Fruit fly (Drosophila melanogaster): ENCODE results near the gene nonA-l.

Gene nonA-l

DNA sequence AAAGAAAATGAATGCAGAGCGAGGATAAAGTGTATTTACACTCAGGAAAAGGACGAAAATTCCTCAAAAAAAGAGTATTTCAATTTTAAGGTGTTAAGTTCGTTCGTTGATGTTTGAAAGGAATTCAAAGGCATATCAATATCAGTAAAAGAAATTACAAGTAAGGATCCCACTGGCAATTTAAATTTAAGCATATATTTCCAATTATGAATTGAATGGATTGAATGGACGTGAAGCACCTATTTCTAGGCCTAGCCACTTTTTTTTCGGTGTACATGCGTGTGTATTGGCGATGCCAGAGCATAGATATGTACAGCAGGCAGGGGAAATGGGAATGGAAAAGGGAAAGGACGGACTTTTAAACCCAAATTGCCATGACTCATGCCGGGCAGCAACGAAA lies 9.4 kb upstream of the nonA-l start (continued):
- TF ChIP-seq trem (tag; optimal IDR thresholded peaks at IDR 0.05) (peak; percentile 17), dpn (GFP tag; optimal IDR thresholded peaks at IDR 0.05) (no peak), lola (GFP tag; optimal IDR thresholded peaks at IDR 0.05) (peak in 1 of 3 experiments; percentile 68), ATbp (GFP tag; optimal IDR thresholded peaks at IDR 0.05) (no peak), Nf-YA (GFP tag; IDR thresholded peaks at IDR 0.05) (no peak), CG33213 (GFP tag; optimal IDR thresholded peaks at IDR 0.05) (no peak), Xrp1 (GFP tag; IDR thresholded peaks at IDR 0.05) (peak; percentile 59; the same call in 1 of the 2 replicates), Hmx (GFP tag; optimal IDR thresholded peaks at IDR 0.05) (no peak), cas (GFP tag; IDR thresholded peaks at IDR 0.05) (no peak), D19A (tag; optimal IDR thresholded peaks at IDR 0.05) (peak; percentile 27), tup (GFP tag; optimal IDR thresholded peaks at IDR 0.05) (no peak), Awh (GFP tag; IDR thresholded peaks at IDR 0.05) (no peak), CG16863 (GFP tag; optimal IDR thresholded peaks at IDR 0.05) (peak; percentile 5), Meics (GFP tag; optimal IDR thresholded peaks at IDR 0.05) (no peak), ci (GFP tag; IDR thresholded peaks at IDR 0.05) (no peak), HmgZ (tag; optimal IDR thresholded peaks at IDR 0.05) (no peak), CG8924 (tag; optimal IDR thresholded peaks at IDR 0.05) (peak; percentile 23), CG4404 (GFP tag; IDR thresholded peaks at IDR 0.05) (peak; percentile 61), tin (GFP tag; optimal IDR thresholded peaks at IDR 0.05) (peak; percentile 2), D (optimal IDR thresholded peaks at IDR 0.05) (no peak), D (GFP tag; optimal IDR thresholded peaks at IDR 0.05) (peak; percentile 42), Hsf (GFP tag; optimal IDR thresholded peaks at IDR 0.05) (peak; percentile 21), CG15696 (tag; optimal IDR thresholded peaks at IDR 0.05) (peak; percentile 82), CG7556 (GFP tag; optimal IDR thresholded peaks at IDR 0.05) (peak; percentile 47), CG8765 (GFP tag; IDR thresholded peaks at IDR 0.05) (peak; percentile 20; the same call in 1 of the 2 replicates), CG1233 (GFP tag; optimal IDR thresholded peaks at IDR 0.05) (peak; percentile 23), prd (optimal IDR thresholded peaks at IDR 0.05) (no peak), prd (GFP tag; IDR thresholded peaks at IDR 0.05) (peak; percentile 54; the same call in 2 of the 3 replicates), row (GFP tag; IDR thresholded peaks at IDR 0.05) (peak; percentile 53), ranshi (GFP tag; IDR thresholded peaks at IDR 0.05) (no peak), CG1603 (tag; optimal IDR thresholded peaks at IDR 0.05) (peak; percentile 38), ato (GFP tag; IDR thresholded peaks at IDR 0.05; ENCODE audit: partially characterized antibody) (no peak), Dip3 (GFP tag; optimal IDR thresholded peaks at IDR 0.05) (no peak), ac (GFP tag; optimal IDR thresholded peaks at IDR 0.05) (peak; percentile 27), B-H2 (GFP tag; optimal IDR thresholded peaks at IDR 0.05) (no peak), CG10979 (tag; optimal IDR thresholded peaks at IDR 0.05) (peak; percentile 32), nmo (GFP tag; optimal IDR thresholded peaks at IDR 0.05) (peak; percentile 25), CG15479 (GFP tag; optimal IDR thresholded peaks at IDR 0.05) (no peak), CG12391 (tag; optimal IDR thresholded peaks at IDR 0.05) (peak; percentile 39), Ets65A (GFP tag) (peak; percentile 54), pum (GFP tag; optimal IDR thresholded peaks at IDR 0.05) (peak; percentile 22), Asciz (GFP tag; optimal IDR thresholded peaks at IDR 0.05) (no peak), Atf-2 (GFP tag; optimal IDR thresholded peaks at IDR 0.05) (peak; percentile 38), sens (GFP tag) (peak; percentile 66), Max (GFP tag; optimal IDR thresholded peaks at IDR 0.05) (peak; percentile 11), zen (tag; optimal IDR thresholded peaks at IDR 0.05) (peak; percentile 80), zfh2 (GFP tag; optimal IDR thresholded peaks at IDR 0.05) (no peak), jigr1 (GFP tag; IDR thresholded peaks at IDR 0.05) (no peak), rib (GFP tag; IDR thresholded peaks at IDR 0.05) (no peak), p53 (GFP tag; optimal IDR thresholded peaks at IDR 0.05) (no peak), CG17361 (GFP tag; IDR thresholded peaks at IDR 0.05) (peak; percentile 41; the same call in 1 of the 3 replicates), dmrt11E (tag; optimal IDR thresholded peaks at IDR 0.05) (peak; percentile 73)

All from whole organism, embryonic.